Worm (Caenorhabditis elegans): ENCODE measurements around the gene sptf-2.

The sptf-2 gene

ce11 chrII:8625163-8625562, at the start of gene sptf-2:
Gene sptf-2 (plus strand): TSS chrII:8625459.
- no peak for TF ChIP-seq unc-62 (GFP tag; optimal IDR thresholded peaks at IDR 0.05)

- no peak for TF ChIP-seq unc-62 (GFP tag; optimal IDR thresholded peaks at IDR 0.05)
Observed at ce11 chrII:8577509-8578099, 47.7 kb upstream of the sptf-2 start, which contains the start of gene F54C9.9. Gene F54C9.9 (plus strand): TSS chrII:8578049.

ce11 chrII:8581700-8582099, 43.6 kb upstream of the sptf-2 start, which contains the start of gene arl-1:
Gene arl-1 (plus strand): TSS chrII:8582000.
- no peak for TF ChIP-seq unc-62 (GFP tag; optimal IDR thresholded peaks at IDR 0.05)

ce11 chrII:8583035-8583434, 42.2 kb upstream of the sptf-2 start:
- TF ChIP-seq unc-62 (GFP tag; optimal IDR thresholded peaks at IDR 0.05), result no peak

DNA sequence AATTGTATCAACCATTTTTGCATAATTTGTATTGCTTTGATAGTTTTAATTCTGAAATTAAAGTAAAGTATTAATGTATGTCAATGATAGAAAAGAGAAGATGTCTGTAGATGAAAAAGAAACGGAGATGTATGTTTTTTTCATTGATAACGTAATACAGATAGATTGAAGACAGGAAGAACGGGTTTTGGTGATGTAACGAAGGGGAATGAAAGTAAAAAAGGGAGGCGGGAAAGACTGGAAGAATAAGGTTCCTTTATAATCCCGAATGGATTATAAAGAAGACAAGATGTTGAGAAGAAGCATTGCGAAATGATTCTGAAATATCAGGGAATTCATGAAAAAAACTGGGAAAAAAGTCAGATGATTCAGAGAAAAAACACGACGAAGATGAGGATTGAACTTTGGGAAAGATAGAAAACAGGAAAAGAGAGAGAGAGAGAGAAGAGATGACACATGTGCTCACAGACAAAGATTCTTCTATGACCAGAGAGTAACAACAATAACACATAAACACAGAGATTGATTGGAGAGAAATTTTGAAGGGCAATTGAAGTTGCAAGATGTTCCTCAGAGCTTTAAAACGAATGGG, 40.1 kb upstream of the sptf-2 start, which contains the start of gene F54C9.11:
Gene F54C9.11 (minus strand): TSS at position 51 of the 592 bp plus-strand sequence.
- TF ChIP-seq unc-62 (GFP tag; optimal IDR thresholded peaks at IDR 0.05), result no peak

- no peak for TF ChIP-seq unc-62 (GFP tag; optimal IDR thresholded peaks at IDR 0.05)
Observed at ce11 chrII:8585921-8586320, 39.3 kb upstream of the sptf-2 start.

DNA sequence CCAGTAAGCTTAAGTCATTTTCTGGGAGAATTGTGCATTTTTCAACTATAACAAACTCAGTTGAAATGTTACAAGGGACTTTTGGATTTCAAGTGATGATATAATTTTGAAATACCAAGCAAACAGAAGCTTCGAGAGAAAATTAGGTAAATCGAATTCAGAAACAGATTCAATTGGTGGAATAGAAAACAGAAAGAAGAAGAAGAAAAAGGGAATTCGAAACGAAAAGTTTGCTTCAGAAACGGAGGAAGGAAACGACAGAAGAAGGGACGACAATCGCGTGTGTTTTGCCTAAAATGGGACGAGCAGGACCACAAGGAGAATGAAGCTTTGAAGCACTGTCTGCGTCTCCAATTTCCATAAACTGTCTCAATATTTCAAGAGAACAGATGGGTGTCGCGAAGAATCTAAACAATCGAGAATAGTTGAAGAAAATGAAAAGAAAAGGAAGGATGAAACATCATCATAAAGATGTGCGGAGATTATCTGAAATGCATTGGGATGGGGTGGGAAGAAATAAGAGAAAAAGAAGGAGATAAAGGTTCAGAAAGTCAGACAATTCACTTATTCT, 37.5 kb upstream of the sptf-2 start:
- TF ChIP-seq unc-62 (GFP tag; optimal IDR thresholded peaks at IDR 0.05), result no peak

- TF ChIP-seq unc-62 (GFP tag; optimal IDR thresholded peaks at IDR 0.05), result no peak
Observed at ce11 chrII:8588442-8588841, 36.8 kb upstream of the sptf-2 start.

DNA sequence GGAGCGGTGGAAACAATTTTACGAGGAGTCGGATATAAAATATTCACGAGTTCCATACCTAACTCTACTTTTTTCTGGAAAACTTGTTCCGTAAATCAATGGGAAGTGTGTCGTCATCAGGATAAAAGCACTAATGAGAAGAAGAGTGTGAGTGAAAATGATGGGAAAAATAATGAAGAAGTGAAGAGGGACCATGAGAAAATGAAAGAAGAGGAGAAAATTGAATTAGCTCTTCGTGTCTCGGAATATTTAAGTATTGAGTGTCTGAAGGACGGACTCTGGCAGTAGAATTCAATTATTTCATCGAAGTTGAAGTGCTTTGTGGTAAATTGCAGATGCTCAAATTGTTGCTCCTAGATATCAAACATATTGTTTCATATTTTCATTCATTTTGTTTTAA, 36.0 kb upstream of the sptf-2 start:
- TF ChIP-seq unc-62 (GFP tag; optimal IDR thresholded peaks at IDR 0.05), result no peak

- TF ChIP-seq unc-62 (GFP tag; optimal IDR thresholded peaks at IDR 0.05), result no peak
Observed at ce11 chrII:8590684-8591083, 34.6 kb upstream of the sptf-2 start, which contains the start of gene aptf-4. Gene aptf-4 (plus strand): TSS chrII:8590984.

DNA sequence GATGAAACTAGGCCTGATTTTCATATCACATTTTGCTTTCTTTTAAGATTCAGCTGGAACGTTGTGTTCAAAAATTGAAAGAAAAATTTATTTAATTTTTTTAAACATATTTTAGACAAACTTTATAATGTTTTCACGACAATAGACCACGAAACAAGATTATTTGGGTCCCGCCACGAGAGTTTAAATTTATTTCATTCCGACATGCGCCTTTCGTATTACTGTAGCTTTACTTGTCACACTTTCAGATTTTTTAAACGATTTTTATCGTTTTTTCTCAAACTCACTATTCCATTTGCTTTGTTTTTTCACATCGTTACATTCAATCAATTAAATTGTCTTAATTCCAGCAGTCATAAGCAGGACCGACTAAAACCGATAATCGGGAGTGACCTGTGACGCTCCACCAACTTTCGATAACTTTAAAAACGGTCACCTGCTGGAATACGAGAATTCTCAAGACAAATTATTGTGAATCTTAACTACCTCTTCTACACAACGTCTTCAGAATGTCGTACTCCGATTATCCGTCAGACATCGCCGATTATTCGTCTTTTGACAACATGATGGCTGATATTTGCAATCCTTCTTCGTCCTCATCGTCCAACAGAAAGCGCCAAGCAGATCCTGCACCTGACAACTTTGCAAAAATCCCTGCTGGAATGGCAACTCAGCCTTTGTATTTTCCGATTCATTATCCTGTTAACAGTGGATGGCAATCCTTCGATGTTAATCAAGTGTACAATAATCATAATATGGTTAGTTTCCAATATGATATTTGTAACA, 31.2 kb upstream of the sptf-2 start, which contains the start of gene aptf-3:
Gene aptf-3 (plus strand): TSS at position 351 of the 786 bp plus-strand sequence.
- no peak for TF ChIP-seq unc-62 (GFP tag; optimal IDR thresholded peaks at IDR 0.05)

- TF ChIP-seq unc-62 (GFP tag; optimal IDR thresholded peaks at IDR 0.05), result no peak
Observed at ce11 chrII:8599214-8599613, 26.0 kb upstream of the sptf-2 start, which contains the start of gene F28C6.5. Gene F28C6.5 (plus strand): TSS chrII:8599514.

DNA sequence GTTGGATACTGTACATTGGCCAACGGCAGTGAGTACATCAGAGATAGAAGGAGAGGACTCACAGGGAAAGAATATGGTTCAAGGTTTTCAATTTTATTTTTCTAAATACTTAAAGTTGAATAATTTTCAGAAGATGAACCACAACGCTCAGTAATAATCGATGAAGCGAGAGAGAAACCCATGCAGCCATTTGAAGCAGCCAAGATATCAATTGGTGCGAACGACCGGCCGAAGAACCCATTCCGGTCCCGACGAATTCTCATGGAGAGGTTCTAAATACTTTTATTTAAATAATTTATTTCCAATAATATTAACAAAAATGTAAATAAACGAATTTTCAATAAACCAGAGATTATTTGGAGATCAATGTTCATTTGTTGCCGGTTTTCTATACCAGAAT, 25.1 kb upstream of the sptf-2 start, which contains the start of gene pigg-1:
Gene pigg-1 (minus strand): TSS at position 101 of the 400 bp plus-strand sequence.
- TF ChIP-seq unc-62 (GFP tag; optimal IDR thresholded peaks at IDR 0.05), result no peak

DNA sequence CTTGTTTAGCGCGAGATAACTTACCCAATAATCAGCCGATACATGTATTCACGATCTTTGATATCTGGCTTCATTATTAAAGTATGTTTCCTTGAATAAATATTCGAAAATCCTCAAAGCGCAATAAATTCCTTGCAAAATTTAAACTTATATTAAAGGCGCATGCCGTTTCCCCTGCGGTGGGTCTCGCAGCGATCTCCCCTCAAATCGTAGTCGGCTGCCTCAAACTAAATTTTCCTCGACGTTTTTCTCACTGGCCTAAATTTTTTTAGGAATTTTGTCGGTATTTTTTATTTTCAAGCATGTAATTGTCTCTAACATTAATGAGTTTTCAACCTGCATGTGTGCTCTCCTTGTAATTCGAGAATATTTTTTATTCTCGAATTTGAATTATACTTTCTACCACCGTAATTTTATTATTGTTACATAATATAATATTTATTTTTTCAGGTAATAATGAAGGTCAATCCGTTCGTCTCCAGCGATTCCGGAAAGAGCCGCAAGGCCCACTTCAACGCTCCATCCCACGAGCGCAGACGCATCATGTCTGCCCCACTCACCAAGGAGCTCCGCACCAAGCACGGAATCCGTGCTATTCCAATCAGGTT, 22.8 kb upstream of the sptf-2 start, which contains the start of the genes cpf-1 and rpl-26:
Gene cpf-1 (minus strand): TSS at position 104 of the 608 bp plus-strand sequence.
Gene rpl-26 (plus strand): TSS at position 449 of the 608 bp plus-strand sequence.
- TF ChIP-seq unc-62 (GFP tag; optimal IDR thresholded peaks at IDR 0.05), result no peak
